In the genomic region with DNA sequence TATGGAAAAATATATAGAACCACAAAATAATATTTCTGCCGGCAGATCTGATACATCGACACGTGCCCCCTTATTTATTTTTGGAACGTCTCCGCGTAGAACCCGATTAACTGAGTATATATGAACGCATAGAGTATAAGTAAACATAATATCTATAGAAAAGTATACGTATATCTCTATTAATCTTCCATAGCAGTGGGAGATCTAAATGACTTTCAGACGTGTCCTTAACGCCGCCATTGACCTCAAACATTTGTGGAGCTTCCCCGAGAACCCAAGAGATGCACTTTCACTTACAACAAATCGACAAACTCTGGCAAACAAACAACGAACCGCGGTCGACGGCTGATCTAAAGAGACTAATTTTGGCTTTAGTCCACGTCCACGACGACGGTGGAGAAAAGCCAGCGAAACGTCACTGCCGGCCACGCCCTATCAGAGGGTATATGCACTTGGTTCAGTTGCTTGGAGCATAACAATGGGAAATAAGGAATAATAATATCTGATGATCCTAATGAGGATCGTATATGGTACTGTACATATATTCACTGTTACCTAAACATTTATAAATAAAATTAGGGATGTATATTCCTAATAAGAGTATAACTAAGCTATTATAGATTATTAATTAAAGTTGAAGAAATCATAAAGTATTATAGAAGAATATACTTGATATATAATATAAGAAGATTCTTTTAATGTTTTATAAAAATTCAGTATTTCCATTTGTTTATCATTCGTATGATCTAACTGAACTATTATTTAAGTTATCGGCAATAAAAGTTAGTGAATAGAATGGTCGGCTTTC, we compare ENCODE assay signal across 1 fruit fly cellular context.
A peak's percentile ranks its signal among the peaks of the same experiment; 100 is the strongest.
TF ChIP-seq lines count a peak whose summit lies in the region.

A gene (minus strand): TSS at position 364 of the 808 bp plus-strand sequence.

TF ChIP-seq in whole organism, embryonic, 481 proteins besides CTCF, POLR2A, EP300 and RAD21 (continued from another document and continues in another):
- TF ChIP-seq pan (optimal IDR thresholded peaks at IDR 0.05; lab: Kevin White, UChicago) (no peak), pan (GFP tag; optimal IDR thresholded peaks at IDR 0.05 in 1 of 2, IDR thresholded peaks at IDR 0.05 in 1 of 2) (no peak), chn (GFP tag; optimal IDR thresholded peaks at IDR 0.05; lab: Kevin White, UChicago) (no peak), CG8478 (optimal IDR thresholded peaks at IDR 0.05; lab: Kevin White, UChicago) (no peak), CG14050 (GFP tag; IDR thresholded peaks at IDR 0.05; lab: Robert Waterston, UW) (no peak), CG6689 (GFP tag; IDR thresholded peaks at IDR 0.05; lab: Robert Waterston, UW) (peak; percentile 53; the same call in 1 of the 2 replicates), stc (GFP tag; IDR thresholded peaks at IDR 0.05; lab: Robert Waterston, UW) (no peak), seq (GFP tag; IDR thresholded peaks at IDR 0.05; lab: Robert Waterston, UW) (no peak), CG6854 (GFP tag; optimal IDR thresholded peaks at IDR 0.05; lab: Kevin White, UChicago) (peak; percentile 2), CG11696 (GFP tag; IDR thresholded peaks at IDR 0.05; lab: Robert Waterston, UW) (no peak), Asciz (GFP tag; optimal IDR thresholded peaks at IDR 0.05; lab: Kevin White, UChicago) (peak; percentile 20), Hand (GFP tag; optimal IDR thresholded peaks at IDR 0.05; lab: Kevin White, UChicago) (peak; percentile 64), CG18764 (GFP tag; optimal IDR thresholded peaks at IDR 0.05; lab: Kevin White, UChicago) (peak; percentile 6), grau (tag; optimal IDR thresholded peaks at IDR 0.05; lab: Kevin White, UChicago) (peak; percentile 78), CG34376 (GFP tag; optimal IDR thresholded peaks at IDR 0.05; lab: Kevin White, UChicago) (peak; percentile 75), abd-A (tag; optimal IDR thresholded peaks at IDR 0.05; lab: Kevin White, UChicago) (no peak), CG17186 (GFP tag; optimal IDR thresholded peaks at IDR 0.05; lab: Kevin White, UChicago) (no peak), gro (GFP tag; optimal IDR thresholded peaks at IDR 0.05; lab: Kevin White, UChicago) (no peak), CG12155 (GFP tag; optimal IDR thresholded peaks at IDR 0.05; lab: Kevin White, UChicago) (peak; percentile 54), MESR4 (GFP tag; optimal IDR thresholded peaks at IDR 0.05; lab: Kevin White, UChicago) (no peak), Dref (GFP tag; IDR thresholded peaks at IDR 0.05; lab: Robert Waterston, UW) (no peak), fd96Cb (tag; optimal IDR thresholded peaks at IDR 0.05; lab: Kevin White, UChicago) (peak; percentile 47), tup (GFP tag; optimal IDR thresholded peaks at IDR 0.05; lab: Kevin White, UChicago) (no peak), bcd (GFP tag; optimal IDR thresholded peaks at IDR 0.05; lab: Kevin White, UChicago) (peak; percentile 76), D (optimal IDR thresholded peaks at IDR 0.05; lab: Kevin White, UChicago) (no peak), D (GFP tag; optimal IDR thresholded peaks at IDR 0.05; lab: Kevin White, UChicago) (peak; percentile 58), lmd (GFP tag; IDR thresholded peaks at IDR 0.05; lab: Robert Waterston, UW) (peak; percentile 39; the same call in 1 of the 2 replicates), shn (GFP tag; optimal IDR thresholded peaks at IDR 0.05; lab: Kevin White, UChicago) (no peak), CG7745 (tag; optimal IDR thresholded peaks at IDR 0.05; lab: Kevin White, UChicago) (no peak), CG32532 (GFP tag; IDR thresholded peaks at IDR 0.05; lab: Robert Waterston, UW) (peak; percentile 68), H15 (GFP tag; IDR thresholded peaks at IDR 0.05; lab: Robert Waterston, UW) (no peak), kah (GFP tag; optimal IDR thresholded peaks at IDR 0.05; lab: Kevin White, UChicago) (no peak), lola (GFP tag; optimal IDR thresholded peaks at IDR 0.05; lab: Kevin White, UChicago) (peak in 1 of 3 experiments; percentile 80), Dad (GFP tag; optimal IDR thresholded peaks at IDR 0.05; lab: Kevin White, UChicago) (no peak), zf30C (GFP tag; optimal IDR thresholded peaks at IDR 0.05; lab: Kevin White, UChicago) (no peak), CG12659 (GFP tag; optimal IDR thresholded peaks at IDR 0.05; lab: Kevin White, UChicago) (peak; percentile 82), sob (GFP tag; IDR thresholded peaks at IDR 0.05; lab: Robert Waterston, UW) (no peak), CG1024 (GFP tag; IDR thresholded peaks at IDR 0.05; lab: Robert Waterston, UW) (peak; percentile 39; the same call in 1 of the 2 replicates), Hmx (GFP tag; optimal IDR thresholded peaks at IDR 0.05; lab: Kevin White, UChicago) (no peak), CG7271 (tag; optimal IDR thresholded peaks at IDR 0.05; lab: Kevin White, UChicago) (no peak), sisA (GFP tag; IDR thresholded peaks at IDR 0.05; lab: Robert Waterston, UW) (peak; percentile 46; the same call in 1 of the 2 replicates), Vsx1 (GFP tag; optimal IDR thresholded peaks at IDR 0.05; lab: Kevin White, UChicago) (peak; percentile 4), klu (GFP tag; IDR thresholded peaks at IDR 0.05; lab: Robert Waterston, UW) (no peak), GATAe (GFP tag; conservative IDR thresholded peaks at IDR 0.05; lab: Robert Waterston, UW) (no peak), Doc3 (GFP tag; IDR thresholded peaks at IDR 0.05; lab: Robert Waterston, UW; ENCODE audit: partially characterized antibody) (no peak), gsb (GFP tag; IDR thresholded peaks at IDR 0.05; lab: Robert Waterston, UW) (no peak), E2f1 (GFP tag; IDR thresholded peaks at IDR 0.05; lab: Robert Waterston, UW) (peak; percentile 47; the same call in 1 of the 2 replicates), CG18619 (GFP tag; optimal IDR thresholded peaks at IDR 0.05; lab: Kevin White, UChicago) (peak; percentile 79), Ets65A (GFP tag; lab: Kevin White, UChicago) (peak; percentile 86), CG12104 (GFP tag; optimal IDR thresholded peaks at IDR 0.05; lab: Kevin White, UChicago) (peak; percentile 68), aop (GFP tag; IDR thresholded peaks at IDR 0.05; lab: Robert Waterston, UW) (no peak), CG6765 (GFP tag; optimal IDR thresholded peaks at IDR 0.05; lab: Kevin White, UChicago) (peak; percentile 14), salm (tag; optimal IDR thresholded peaks at IDR 0.05; lab: Kevin White, UChicago) (no peak), CG14710 (tag; optimal IDR thresholded peaks at IDR 0.05; lab: Kevin White, UChicago) (peak; percentile 67), CG33557 (GFP tag; optimal IDR thresholded peaks at IDR 0.05; lab: Kevin White, UChicago) (peak; percentile 28), jumu (GFP tag; optimal IDR thresholded peaks at IDR 0.05; lab: Kevin White, UChicago) (peak; percentile 12), CG13894 (tag; optimal IDR thresholded peaks at IDR 0.05; lab: Kevin White, UChicago) (peak; percentile 70), CG18011 (GFP tag; optimal IDR thresholded peaks at IDR 0.05; lab: Kevin White, UChicago) (peak; percentile 33), sens (GFP tag; lab: Kevin White, UChicago) (peak; percentile 86), knrl (GFP tag; IDR thresholded peaks at IDR 0.05; lab: Robert Waterston, UW; ENCODE audit: partially characterized antibody) (no peak), CG12769 (tag; optimal IDR thresholded peaks at IDR 0.05; lab: Kevin White, UChicago) (peak; percentile 46), fd3F (GFP tag; optimal IDR thresholded peaks at IDR 0.05; lab: Kevin White, UChicago) (peak; percentile 51), Neu2 (GFP tag; optimal IDR thresholded peaks at IDR 0.05; lab: Kevin White, UChicago; ENCODE audit: borderline replicate concordance) (no peak), inv (GFP tag; IDR thresholded peaks at IDR 0.05; lab: Robert Waterston, UW; ENCODE audit: partially characterized antibody) (no peak), Bgb (GFP tag; IDR thresholded peaks at IDR 0.05; lab: Robert Waterston, UW; ENCODE audit: partially characterized antibody) (no peak), chm (GFP tag; IDR thresholded peaks at IDR 0.05; lab: Robert Waterston, UW) (no peak), bowl (GFP tag; IDR thresholded peaks at IDR 0.05; lab: Robert Waterston, UW) (no peak), gem (tag; optimal IDR thresholded peaks at IDR 0.05; lab: Kevin White, UChicago) (peak; percentile 84), ssp (GFP tag; IDR thresholded peaks at IDR 0.05; lab: Robert Waterston, UW) (0 out of 2 replicates have a peak, but pooled peaks have one; percentile 17), bab2 (GFP tag; optimal IDR thresholded peaks at IDR 0.05; lab: Kevin White, UChicago) (no peak), Dll (GFP tag; IDR thresholded peaks at IDR 0.05; lab: Robert Waterston, UW; ENCODE audit: partially characterized antibody) (no peak), CG11456 (GFP tag; IDR thresholded peaks at IDR 0.05; lab: Robert Waterston, UW) (0 out of 3 replicates have a peak, but pooled peaks have one; percentile 39), CG15601 (tag; optimal IDR thresholded peaks at IDR 0.05; lab: Kevin White, UChicago) (peak; percentile 36), Fer2 (tag; optimal IDR thresholded peaks at IDR 0.05; lab: Kevin White, UChicago) (no peak), Oaz (GFP tag; IDR thresholded peaks at IDR 0.05; lab: Robert Waterston, UW) (no peak), Nf-YA (GFP tag; IDR thresholded peaks at IDR 0.05; lab: Robert Waterston, UW) (no peak), CG3995 (GFP tag; optimal IDR thresholded peaks at IDR 0.05; lab: Kevin White, UChicago) (no peak), CG18476 (GFP tag; optimal IDR thresholded peaks at IDR 0.05; lab: Kevin White, UChicago) (no peak), Hsf (GFP tag; optimal IDR thresholded peaks at IDR 0.05; lab: Kevin White, UChicago) (peak; percentile 29), trem (tag; optimal IDR thresholded peaks at IDR 0.05; lab: Kevin White, UChicago) (no peak), gcm2 (GFP tag; optimal IDR thresholded peaks at IDR 0.05; lab: Kevin White, UChicago) (no peak), CG2889 (GFP tag; IDR thresholded peaks at IDR 0.05; lab: Robert Waterston, UW) (0 out of 3 replicates have a peak, but pooled peaks have one; percentile 52), CG9797 (GFP tag; optimal IDR thresholded peaks at IDR 0.05; lab: Kevin White, UChicago) (no peak), grn (GFP tag; optimal IDR thresholded peaks at IDR 0.05; lab: Kevin White, UChicago) (no peak), gce (GFP tag; IDR thresholded peaks at IDR 0.05; lab: Robert Waterston, UW) (no peak), her (GFP tag; optimal IDR thresholded peaks at IDR 0.05; lab: Kevin White, UChicago) (no peak), CG9876 (GFP tag; optimal IDR thresholded peaks at IDR 0.05; lab: Kevin White, UChicago) (no peak), CG12942 (GFP tag; optimal IDR thresholded peaks at IDR 0.05; lab: Kevin White, UChicago) (peak; percentile 12), CG10959 (GFP tag; IDR thresholded peaks at IDR 0.05; lab: Robert Waterston, UW) (no peak), hth (optimal IDR thresholded peaks at IDR 0.05; lab: Kevin White, UChicago) (no peak), CG10274 (GFP tag; optimal IDR thresholded peaks at IDR 0.05; lab: Kevin White, UChicago) (peak; percentile 23), dysf (GFP tag; IDR thresholded peaks at IDR 0.05; lab: Robert Waterston, UW) (peak; percentile 61; the same call in 2 of the 3 replicates), CG15696 (tag; optimal IDR thresholded peaks at IDR 0.05; lab: Kevin White, UChicago) (peak; percentile 20), CG9215 (GFP tag; IDR thresholded peaks at IDR 0.05; lab: Robert Waterston, UW) (peak; percentile 48), emc (GFP tag; optimal IDR thresholded peaks at IDR 0.05; lab: Kevin White, UChicago) (no peak), CG2202 (tag; optimal IDR thresholded peaks at IDR 0.05; lab: Kevin White, UChicago) (no peak), CG2116 (GFP tag; optimal IDR thresholded peaks at IDR 0.05; lab: Kevin White, UChicago) (peak; percentile 36), CG10654 (GFP tag; optimal IDR thresholded peaks at IDR 0.05; lab: Kevin White, UChicago) (peak; percentile 59), cas (GFP tag; IDR thresholded peaks at IDR 0.05; lab: Robert Waterston, UW) (no peak), gt (GFP tag; IDR thresholded peaks at IDR 0.05; lab: Robert Waterston, UW) (0 out of 2 replicates have a peak, but pooled peaks have one; percentile 9), NC2β (GFP tag; optimal IDR thresholded peaks at IDR 0.05; lab: Kevin White, UChicago) (no peak), CG3163 (GFP tag; optimal IDR thresholded peaks at IDR 0.05; lab: Kevin White, UChicago) (peak; percentile 83), unpg (GFP tag; optimal IDR thresholded peaks at IDR 0.05; lab: Kevin White, UChicago) (peak; percentile 17), HLHmδ (GFP tag; optimal IDR thresholded peaks at IDR 0.05; lab: Kevin White, UChicago) (peak; percentile 35), Pdp1 (GFP tag; optimal IDR thresholded peaks at IDR 0.05; lab: Kevin White, UChicago) (peak in 1 of 2 experiments; percentile 44), prd (optimal IDR thresholded peaks at IDR 0.05; lab: Kevin White, UChicago) (no peak), prd (GFP tag; IDR thresholded peaks at IDR 0.05; lab: Robert Waterston, UW) (peak; percentile 69), Blimp-1 (GFP tag; optimal IDR thresholded peaks at IDR 0.05; lab: Kevin White, UChicago) (peak; percentile 94), p53 (GFP tag; optimal IDR thresholded peaks at IDR 0.05; lab: Kevin White, UChicago) (no peak), tap (tag; optimal IDR thresholded peaks at IDR 0.05; lab: Kevin White, UChicago) (peak; percentile 24), D19B (GFP tag; optimal IDR thresholded peaks at IDR 0.05; lab: Kevin White, UChicago) (peak; percentile 63), MTF-1 (GFP tag; optimal IDR thresholded peaks at IDR 0.05; lab: Kevin White, UChicago; ENCODE audit: borderline replicate concordance) (no peak), bsh (GFP tag; optimal IDR thresholded peaks at IDR 0.05; lab: Kevin White, UChicago) (peak; percentile 56 to 61), D19A (tag; optimal IDR thresholded peaks at IDR 0.05; lab: Kevin White, UChicago) (peak; percentile 100), CG6254 (GFP tag; optimal IDR thresholded peaks at IDR 0.05; lab: Kevin White, UChicago) (no peak), CG14860 (GFP tag; IDR thresholded peaks at IDR 0.05; lab: Robert Waterston, UW; ENCODE audit: partially characterized antibody) (no peak), CG12219 (GFP tag; optimal IDR thresholded peaks at IDR 0.05; lab: Kevin White, UChicago) (no peak), Ravus (GFP tag; IDR thresholded peaks at IDR 0.05; lab: Robert Waterston, UW) (no peak; the same call in 1 of the 2 replicates), sug (tag; optimal IDR thresholded peaks at IDR 0.05; lab: Kevin White, UChicago) (peak; percentile 44), CG42726 (GFP tag; IDR thresholded peaks at IDR 0.05; lab: Robert Waterston, UW; ENCODE audit: partially characterized antibody) (no peak), maf-S (GFP tag; optimal IDR thresholded peaks at IDR 0.05; lab: Kevin White, UChicago) (no peak), Poxn (GFP tag; IDR thresholded peaks at IDR 0.05; lab: Robert Waterston, UW) (no peak)
